Fruit fly (Drosophila melanogaster): ENCODE data around the gene red.

- peak; percentile 93 for TF ChIP-seq Snoo (tag; optimal IDR thresholded peaks at IDR 0.05)
- peak; percentile 97 for TF ChIP-seq Ets98B (GFP tag; IDR thresholded peaks at IDR 0.05)
- TF ChIP-seq CG8301 (tag; optimal IDR thresholded peaks at IDR 0.05), result peak; percentile 96
- peak; percentile 98 for TF ChIP-seq CG8159 (tag; optimal IDR thresholded peaks at IDR 0.05)
- peak; percentile 72 for TF ChIP-seq EcR (GFP tag; optimal IDR thresholded peaks at IDR 0.05)
Observed at dm6 chr3R:14277894-14278522, 10.9 kb upstream of the red start.

All from whole organism, pupa.